Fruit fly (Drosophila melanogaster): ENCODE results near the gene CG5783.

CG5783 gene

DNA sequence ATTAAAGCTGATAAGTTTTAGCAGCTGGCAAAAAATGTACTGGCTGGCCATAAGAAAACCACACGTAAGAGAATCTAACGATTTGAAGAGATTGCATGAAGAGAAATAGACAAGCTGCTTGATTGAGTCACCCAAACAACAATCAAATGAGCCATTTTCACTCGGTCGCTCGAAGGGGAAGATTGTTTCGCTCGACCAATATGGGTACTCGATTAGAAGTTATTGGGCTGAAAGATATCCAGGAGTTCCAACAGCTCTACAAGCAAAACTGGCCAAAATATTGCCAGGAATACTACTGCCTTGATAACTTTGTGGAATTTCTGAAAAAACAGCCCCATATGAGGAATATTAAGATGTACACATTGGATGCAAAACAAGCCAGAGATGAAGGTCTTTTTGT lies at the start of gene CG5783:
Gene CG5783, plus strand, starts transcription at position 167 of the 400 bp plus-strand sequence.
- TF ChIP-seq z (GFP tag; IDR thresholded peaks at IDR 0.05) (peak; percentile 73), Trl (optimal IDR thresholded peaks at IDR 0.05) (peak; percentile 7 to 27), Trl (GFP tag; optimal IDR thresholded peaks at IDR 0.05) (no peak), Dad (GFP tag; optimal IDR thresholded peaks at IDR 0.05) (no peak), abd-A (tag; optimal IDR thresholded peaks at IDR 0.05) (no peak), CG3163 (GFP tag; optimal IDR thresholded peaks at IDR 0.05) (peak; percentile 66)

DNA sequence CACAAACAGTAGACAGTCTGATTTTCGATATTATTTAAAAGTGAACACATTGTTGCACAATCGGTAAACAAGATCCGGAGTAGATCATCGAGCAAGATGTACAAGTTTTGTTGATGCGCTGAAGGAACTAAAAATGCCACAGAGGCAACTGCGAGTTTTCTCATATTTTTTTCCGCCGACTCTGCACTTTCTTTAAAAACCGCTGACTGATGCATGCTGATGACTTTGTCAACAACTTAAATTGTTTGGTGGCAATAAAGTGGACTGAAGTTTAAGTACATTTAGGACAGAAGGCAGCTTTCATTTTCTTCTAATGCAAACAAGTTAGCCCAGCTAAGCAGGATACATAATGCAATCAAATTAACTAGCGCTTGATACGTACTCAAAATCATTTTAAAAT lies 43.4 kb upstream of the CG5783 start:
- no peak for TF ChIP-seq jigr1 (GFP tag; IDR thresholded peaks at IDR 0.05)
- no peak for TF ChIP-seq twi (tag; optimal IDR thresholded peaks at IDR 0.05)
- TF ChIP-seq H15 (GFP tag; IDR thresholded peaks at IDR 0.05), result no peak
- no peak for TF ChIP-seq Hey (tag; optimal IDR thresholded peaks at IDR 0.05)
- TF ChIP-seq Usf (GFP tag; optimal IDR thresholded peaks at IDR 0.05), result no peak
- TF ChIP-seq NK7.1 (GFP tag; optimal IDR thresholded peaks at IDR 0.05), result no peak
- TF ChIP-seq CG18262 (tag; optimal IDR thresholded peaks at IDR 0.05), result no peak
- no peak for TF ChIP-seq CG7987 (GFP tag; optimal IDR thresholded peaks at IDR 0.05)
- TF ChIP-seq sima (GFP tag; optimal IDR thresholded peaks at IDR 0.05), result no peak
- TF ChIP-seq CG2120 (GFP tag; optimal IDR thresholded peaks at IDR 0.05), result no peak
- TF ChIP-seq CG6765 (GFP tag; optimal IDR thresholded peaks at IDR 0.05), result no peak
- TF ChIP-seq CG11085 (GFP tag; IDR thresholded peaks at IDR 0.05), result no peak
- TF ChIP-seq CG31224 (GFP tag; IDR thresholded peaks at IDR 0.05), result no peak
- TF ChIP-seq MESR4 (GFP tag; optimal IDR thresholded peaks at IDR 0.05), result no peak
- TF ChIP-seq Lhr (GFP tag; optimal IDR thresholded peaks at IDR 0.05), result no peak
- TF ChIP-seq CG17802 (tag; optimal IDR thresholded peaks at IDR 0.05), result no peak
- TF ChIP-seq maf-S (GFP tag; optimal IDR thresholded peaks at IDR 0.05), result no peak

dm6 chr2L:18113079-18113478 lies 42.8 kb upstream of the CG5783 start, which contains the start of gene CG44476:
CG44476 (minus strand) TSS chr2L:18113179.
- no peak for TF ChIP-seq Eip74EF (GFP tag; optimal IDR thresholded peaks at IDR 0.05)

- TF ChIP-seq sens-2 (GFP tag; IDR thresholded peaks at IDR 0.05) (no peak), lab (GFP tag; optimal IDR thresholded peaks at IDR 0.05) (peak; percentile 13), Aef1 (GFP tag; IDR thresholded peaks at IDR 0.05) (no peak), abd-A (tag; optimal IDR thresholded peaks at IDR 0.05) (no peak), CG34376 (GFP tag; optimal IDR thresholded peaks at IDR 0.05) (peak; percentile 72), mirr (GFP tag; optimal IDR thresholded peaks at IDR 0.05) (peak; percentile 84), tna (GFP tag; IDR thresholded peaks at IDR 0.05; ENCODE audit: partially characterized antibody) (no peak), exex (tag; optimal IDR thresholded peaks at IDR 0.05) (peak; percentile 92), CG17385 (GFP tag; optimal IDR thresholded peaks at IDR 0.05) (no peak), CG34224 (GFP tag; IDR thresholded peaks at IDR 0.05; ENCODE audit: partially characterized antibody) (no peak), scrt (GFP tag; optimal IDR thresholded peaks at IDR 0.05) (no peak), CG13287 (GFP tag; IDR thresholded peaks at IDR 0.05; ENCODE audit: partially characterized antibody) (no peak), Blimp-1 (GFP tag; optimal IDR thresholded peaks at IDR 0.05) (no peak), sug (tag; optimal IDR thresholded peaks at IDR 0.05) (peak; percentile 79), GATAe (GFP tag; conservative IDR thresholded peaks at IDR 0.05) (peak; percentile 69), salm (tag; optimal IDR thresholded peaks at IDR 0.05) (no peak), CG7271 (tag; optimal IDR thresholded peaks at IDR 0.05) (no peak), ap (GFP tag; IDR thresholded peaks at IDR 0.05) (no peak), her (GFP tag; optimal IDR thresholded peaks at IDR 0.05) (no peak), CG9437 (GFP tag; optimal IDR thresholded peaks at IDR 0.05) (no peak), NC2β (GFP tag; optimal IDR thresholded peaks at IDR 0.05) (no peak), CG1602 (GFP tag; optimal IDR thresholded peaks at IDR 0.05) (no peak), cad (GFP tag; optimal IDR thresholded peaks at IDR 0.05) (no peak), gcm2 (GFP tag; optimal IDR thresholded peaks at IDR 0.05) (no peak)
Observed at dm6 chr2L:18114176-18114703, 41.6 kb upstream of the CG5783 start, which contains the start of gene CG15152. CG15152 (plus strand) TSS chr2L:18114547.

Data from whole organism, embryonic.